Fruit fly (Drosophila melanogaster): ENCODE measurements around the gene Cen.

Gene Cen

dm6 chr2L:20675875-20676274 lies 5.8 kb downstream of the Cen start, which contains the start of the genes CG31678 and IKKepsilon (continued):
- TF ChIP-seq Hey (tag; optimal IDR thresholded peaks at IDR 0.05) (no peak), Side (GFP tag; optimal IDR thresholded peaks at IDR 0.05) (no peak), seq (GFP tag; IDR thresholded peaks at IDR 0.05) (no peak), dimm (GFP tag; IDR thresholded peaks at IDR 0.05) (no peak), CG5180 (GFP tag; optimal IDR thresholded peaks at IDR 0.05) (no peak), CG4820 (GFP tag; optimal IDR thresholded peaks at IDR 0.05) (no peak), sna (GFP tag; IDR thresholded peaks at IDR 0.05; ENCODE audit: partially characterized antibody) (peak; percentile 90), Rx (GFP tag; IDR thresholded peaks at IDR 0.05) (no peak), Rfx (GFP tag; IDR thresholded peaks at IDR 0.05) (peak; percentile 59), B-H1 (GFP tag; IDR thresholded peaks at IDR 0.05) (no peak), sqz (GFP tag; optimal IDR thresholded peaks at IDR 0.05) (no peak), CG33557 (GFP tag; optimal IDR thresholded peaks at IDR 0.05) (no peak), Kr (GFP tag; optimal IDR thresholded peaks at IDR 0.05) (no peak), fd64A (GFP tag; optimal IDR thresholded peaks at IDR 0.05) (no peak), ind (GFP tag; optimal IDR thresholded peaks at IDR 0.05) (peak; percentile 47), HHEX (GFP tag; optimal IDR thresholded peaks at IDR 0.05) (no peak), Sin3A (optimal IDR thresholded peaks at IDR 0.05) (peak; percentile 3), pan (optimal IDR thresholded peaks at IDR 0.05) (no peak), pan (GFP tag; optimal IDR thresholded peaks at IDR 0.05 in 1 of 2, IDR thresholded peaks at IDR 0.05 in 1 of 2) (peak in 1 of 2 experiments; percentile 64), CG14441 (GFP tag; IDR thresholded peaks at IDR 0.05) (no peak), Xbp1 (GFP tag; optimal IDR thresholded peaks at IDR 0.05) (peak; percentile 61), dmrt99B (tag; optimal IDR thresholded peaks at IDR 0.05) (no peak), CG11695 (GFP tag; IDR thresholded peaks at IDR 0.05) (no peak), CG3163 (GFP tag; optimal IDR thresholded peaks at IDR 0.05) (no peak), CG8359 (GFP tag; optimal IDR thresholded peaks at IDR 0.05; ENCODE audit: borderline replicate concordance) (no peak), CG15011 (GFP tag; optimal IDR thresholded peaks at IDR 0.05) (no peak), dysf (GFP tag; IDR thresholded peaks at IDR 0.05) (no peak), ranshi (GFP tag; IDR thresholded peaks at IDR 0.05) (0 out of 2 replicates have a peak, but pooled peaks have one; percentile 23), al (GFP tag; IDR thresholded peaks at IDR 0.05) (0 out of 2 replicates have a peak, but pooled peaks have one; percentile 23), sd (tag; optimal IDR thresholded peaks at IDR 0.05) (no peak), CG15514 (GFP tag; optimal IDR thresholded peaks at IDR 0.05) (peak; percentile 58), CG33213 (GFP tag; optimal IDR thresholded peaks at IDR 0.05) (no peak), CG11696 (GFP tag; IDR thresholded peaks at IDR 0.05) (no peak), gcm2 (GFP tag; optimal IDR thresholded peaks at IDR 0.05) (no peak), pfk (GFP tag; optimal IDR thresholded peaks at IDR 0.05) (no peak), Dip3 (GFP tag; optimal IDR thresholded peaks at IDR 0.05) (no peak), CG3407 (GFP tag; optimal IDR thresholded peaks at IDR 0.05) (no peak), gsb (GFP tag; IDR thresholded peaks at IDR 0.05) (no peak), en (GFP tag; optimal IDR thresholded peaks at IDR 0.05) (no peak), stwl (tag; optimal IDR thresholded peaks at IDR 0.05) (peak; percentile 63), CG11085 (GFP tag; IDR thresholded peaks at IDR 0.05) (no peak), az2 (GFP tag; optimal IDR thresholded peaks at IDR 0.05) (peak; percentile 33), NfI (GFP tag; optimal IDR thresholded peaks at IDR 0.05) (peak; percentile 34), so (GFP tag; IDR thresholded peaks at IDR 0.05) (no peak), CG8924 (tag; optimal IDR thresholded peaks at IDR 0.05) (peak; percentile 39), CoRest (tag; optimal IDR thresholded peaks at IDR 0.05) (peak; percentile 53), CG18599 (GFP tag; optimal IDR thresholded peaks at IDR 0.05) (no peak), CG34376 (GFP tag; optimal IDR thresholded peaks at IDR 0.05) (no peak), CG12659 (GFP tag; optimal IDR thresholded peaks at IDR 0.05) (peak; percentile 69), Dll (GFP tag; IDR thresholded peaks at IDR 0.05; ENCODE audit: partially characterized antibody) (peak; percentile 91), Taf1 (GFP tag; IDR thresholded peaks at IDR 0.05) (no peak), CG12769 (tag; optimal IDR thresholded peaks at IDR 0.05) (no peak)

Measured in whole organism, embryonic.